Fruit fly (Drosophila melanogaster) whole organism, pupa: Measurements from ENCODE around the gene Mondo.
A peak's percentile ranks its signal among the peaks of the same experiment; 100 is the strongest.

Experiments used
- CG10348 ChIP-seq: fragments of 200-800 bp; sonication (Bioruptor generic); IDR thresholded peaks from 2 replicates; pipeline ENCODE4 v1.3.6; 2022; ENCODE audit warnings: missing biosample characterization, missing genetic modification characterization
- CG12605 ChIP-seq: fragments of 200-800 bp; sonication (Bioruptor generic); IDR thresholded peaks from 2 replicates; pipeline ENCODE4 v1.3.6; 2022; ENCODE audit warnings: missing biosample characterization, missing genetic modification characterization
- CG13204 ChIP-seq: fragments of 200-800 bp; sonication (Bioruptor generic); optimal IDR thresholded peaks from 2 replicates; lab custom pipeline; 2018; ENCODE audit warnings: missing biosample characterization, mild to moderate bottlenecking, missing genetic modification characterization, moderate library complexity
- CG14655 ChIP-seq: fragments of 200-800 bp; sonication (Bioruptor generic); optimal IDR thresholded peaks from 3 replicates; lab custom pipeline; 2017; ENCODE audit warnings: mild to moderate bottlenecking, missing biosample characterization, missing genetic modification reagents, missing genetic modification characterization
- CG15710 ChIP-seq: fragments of 200-800 bp; sonication (Bioruptor generic); optimal IDR thresholded peaks from 2 replicates; lab custom pipeline; 2018; ENCODE audit warnings: missing biosample characterization, mild to moderate bottlenecking, missing genetic modification characterization, moderate library complexity
- CG17806 ChIP-seq: fragments of 200-800 bp; sonication (Bioruptor generic); optimal IDR thresholded peaks from 2 replicates; lab custom pipeline; 2018; ENCODE audit warnings: missing biosample characterization, mild to moderate bottlenecking, missing genetic modification characterization, moderate library complexity
- CG32121 ChIP-seq: fragments of 200-800 bp; sonication (Bioruptor generic); IDR thresholded peaks from 2 replicates; pipeline ENCODE4 v1.3.6; 2022; ENCODE audit warnings: missing biosample characterization, missing genetic modification characterization
- CG34367 ChIP-seq: fragments of 200-800 bp; sonication (Bioruptor generic); optimal IDR thresholded peaks from 2 replicates; lab custom pipeline; 2018; ENCODE audit warnings: missing biosample characterization, mild to moderate bottlenecking, missing genetic modification characterization
- CG4496 ChIP-seq: fragments of 200-800 bp; sonication (Bioruptor generic); IDR thresholded peaks from 3 replicates; pipeline ENCODE4 v1.3.6; 2022; ENCODE audit warnings: missing biosample characterization, missing genetic modification characterization
- CG8159 ChIP-seq: fragments of 200-800 bp; sonication (Bioruptor generic); optimal IDR thresholded peaks from 3 replicates; lab custom pipeline; 2018; ENCODE audit warnings: missing biosample characterization, mild to moderate bottlenecking, missing genetic modification characterization, moderate library complexity
- CG8301 ChIP-seq: fragments of 200-800 bp; sonication (Bioruptor generic); optimal IDR thresholded peaks from 2 replicates; lab custom pipeline; 2018; ENCODE audit warnings: missing biosample characterization, mild to moderate bottlenecking, missing genetic modification characterization
- CG9948 ChIP-seq: fragments of 200-800 bp; sonication (Bioruptor generic); optimal IDR thresholded peaks from 2 replicates; lab custom pipeline; 2018; ENCODE audit warnings: missing biosample characterization, mild to moderate bottlenecking, missing genetic modification characterization, moderate library complexity
- D1 ChIP-seq: fragments of 200-800 bp; sonication (Bioruptor generic); optimal IDR thresholded peaks from 2 replicates; lab custom pipeline; 2018; ENCODE audit warnings: missing biosample characterization, mild to moderate bottlenecking, missing genetic modification characterization, moderate library complexity
- EcR ChIP-seq: fragments of 200-800 bp; sonication (Bioruptor generic); optimal IDR thresholded peaks from 3 replicates; lab custom pipeline; 2019; ENCODE audit warnings: missing biosample characterization, missing genetic modification characterization, mild to moderate bottlenecking, moderate library complexity, missing genetic modification reagents
- Ets98B ChIP-seq: fragments of 200-800 bp; sonication (Bioruptor generic); IDR thresholded peaks from 2 replicates; pipeline ENCODE4 v1.3.6; 2022; ENCODE audit warnings: missing biosample characterization, missing genetic modification characterization
- Pif1A ChIP-seq: fragments of 200-800 bp; sonication (Bioruptor generic); optimal IDR thresholded peaks from 3 replicates; lab custom pipeline; 2016; ENCODE audit warnings: missing biosample characterization, missing genetic modification characterization
- Snoo ChIP-seq: fragments of 200-800 bp; sonication (Bioruptor generic); optimal IDR thresholded peaks from 3 replicates; lab custom pipeline; 2017; ENCODE audit warnings: missing biosample characterization, mild to moderate bottlenecking, missing genetic modification characterization, inconsistent platforms
- fd96Ca ChIP-seq: fragments of 200-800 bp; sonication (Bioruptor generic); IDR thresholded peaks from 3 replicates; pipeline ENCODE4 v1.3.6; 2022; ENCODE audit warnings: missing biosample characterization, missing genetic modification characterization
- gl ChIP-seq: fragments of 200-800 bp; sonication (Bioruptor generic); optimal IDR thresholded peaks from 2 replicates; lab custom pipeline; 2018; ENCODE audit warnings: missing biosample characterization, mild to moderate bottlenecking, missing genetic modification characterization
- rn ChIP-seq: fragments of 200-800 bp; sonication (Bioruptor generic); IDR thresholded peaks from 2 replicates; pipeline ENCODE4 v1.3.6; 2022; ENCODE audit warnings: missing biosample characterization, missing genetic modification characterization

The Mondo gene

DNA sequence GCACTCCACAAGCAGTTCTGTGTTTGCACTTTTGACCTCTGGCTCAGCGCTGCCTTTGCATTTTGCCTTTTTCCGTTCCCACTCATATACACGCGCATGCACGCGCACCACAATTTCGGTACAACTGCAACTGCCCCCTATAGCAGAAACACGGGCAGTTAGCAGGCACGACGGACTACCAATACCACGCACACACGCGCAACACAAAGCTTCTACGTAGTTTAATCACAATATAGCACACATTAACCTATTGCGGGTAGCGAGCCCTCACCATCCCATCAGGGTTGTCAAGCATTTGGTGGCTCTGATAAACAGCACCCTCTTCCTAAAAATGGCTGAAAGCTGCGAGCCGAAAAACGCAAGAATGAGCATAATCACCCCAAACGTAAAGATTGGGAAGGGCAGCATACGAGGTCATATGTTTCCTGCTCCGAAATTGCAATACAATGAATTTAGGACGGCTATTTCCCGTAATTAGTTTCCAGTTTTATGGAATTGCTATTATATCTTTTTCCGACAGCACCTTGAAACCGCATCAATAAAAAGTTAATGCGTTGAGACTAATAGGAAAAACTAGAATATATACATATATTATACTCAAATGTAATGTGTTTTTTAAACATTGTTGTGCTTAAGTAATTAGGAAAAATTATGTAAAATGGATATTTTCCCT, at the start of gene Mondo:
Gene Mondo (minus strand): TSS at position 297 of the 673 bp plus-strand sequence.
- TF ChIP-seq fd96Ca (GFP tag; lab: Robert Waterston, UW) (no peak; the same call in 1 of the 3 replicates), rn (GFP tag; lab: Robert Waterston, UW) (no peak), Pif1A (GFP tag; lab: Kevin White, UChicago) (peak; percentile 10), CG14655 (GFP tag; lab: Kevin White, UChicago) (peak; percentile 33), CG32121 (GFP tag; lab: Robert Waterston, UW) (peak; percentile 36; the same call in 1 of the 2 replicates), CG17806 (peak; percentile 36), Snoo (tag; lab: Kevin White, UChicago) (peak; percentile 3), CG4496 (GFP tag; lab: Robert Waterston, UW) (peak; percentile 38; the same call in 1 of the 3 replicates)

DNA sequence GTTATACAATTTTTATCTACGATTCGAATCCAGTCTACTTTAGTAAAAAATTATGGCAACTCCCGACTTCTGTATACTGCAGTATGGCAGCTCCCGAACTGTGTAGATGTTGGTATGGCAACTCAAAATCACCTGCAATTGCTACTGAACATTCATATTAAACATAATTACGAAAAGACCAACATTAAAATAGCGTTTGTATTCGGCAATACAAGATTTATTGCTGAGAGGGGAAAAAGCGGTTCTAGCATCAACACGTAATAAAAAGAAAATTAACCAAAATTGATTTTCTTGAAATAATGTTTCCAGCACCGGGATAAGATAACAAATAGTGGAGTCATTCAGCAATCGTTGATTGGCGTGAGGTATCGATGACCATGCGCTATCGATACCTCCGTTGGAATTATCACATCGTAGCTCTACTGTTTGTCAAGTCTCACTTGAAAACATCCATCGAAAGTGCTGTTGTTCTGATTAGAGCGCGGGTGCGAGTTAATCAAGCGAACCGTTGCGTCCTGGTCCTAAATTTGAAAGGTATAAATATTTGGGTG, 34.4 kb upstream of the Mondo start, which contains the start of gene Tsp39D:
Gene Tsp39D (plus strand): TSS at position 405 of the 551 bp plus-strand sequence.
- TF ChIP-seq gl (tag; lab: Kevin White, UChicago) (no peak), Snoo (tag; lab: Kevin White, UChicago) (no peak), CG14655 (GFP tag; lab: Kevin White, UChicago) (no peak), Pif1A (GFP tag; lab: Kevin White, UChicago) (no peak), CG4496 (GFP tag; lab: Robert Waterston, UW) (no peak), CG8159 (tag; lab: Kevin White, UChicago) (no peak), fd96Ca (GFP tag; lab: Robert Waterston, UW) (no peak)

DNA sequence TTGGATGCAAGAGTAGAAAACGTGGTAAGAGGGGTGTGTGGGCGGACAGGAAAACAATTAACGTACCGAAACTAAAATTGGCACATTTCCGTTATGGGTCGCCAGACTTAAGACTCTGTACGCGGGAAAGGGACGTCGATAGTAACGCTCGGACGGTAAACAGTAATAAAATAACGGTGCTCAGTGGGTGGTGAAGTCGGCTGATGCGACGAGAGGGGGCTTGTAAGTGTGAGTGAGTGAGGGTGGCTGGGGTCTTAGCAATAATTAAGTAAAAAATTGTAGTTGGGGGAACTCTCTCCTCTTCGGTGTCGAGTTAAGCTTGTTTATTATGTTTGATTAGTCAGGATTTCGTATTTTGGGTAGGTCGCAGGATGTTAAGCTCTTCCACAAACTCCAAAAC, 31.9 kb upstream of the Mondo start:
- no peak for TF ChIP-seq CG34367 (tag; lab: Kevin White, UChicago)
- no peak for TF ChIP-seq rn (GFP tag; lab: Robert Waterston, UW)
- TF ChIP-seq Snoo (tag; lab: Kevin White, UChicago) = no peak
- TF ChIP-seq CG17806 = no peak

DNA sequence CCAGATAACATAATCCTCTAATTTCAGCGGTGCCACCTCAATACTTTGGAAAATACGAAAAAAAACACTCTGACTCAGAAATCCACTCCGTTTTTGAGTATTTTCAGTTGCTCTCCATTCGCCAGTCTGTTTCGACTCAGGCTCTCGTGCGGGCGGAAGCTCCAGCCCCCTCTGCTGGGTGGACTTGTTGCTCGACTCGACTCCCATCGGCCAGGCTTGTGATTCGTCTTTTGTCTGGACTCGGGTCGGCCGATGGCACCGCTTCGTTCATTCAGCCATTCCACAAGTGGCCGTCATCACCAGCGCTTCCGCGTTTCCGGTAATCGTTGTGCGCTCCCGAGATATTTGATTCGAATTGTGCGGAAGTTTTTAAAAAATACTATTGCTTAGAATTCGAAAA, 21.7 kb upstream of the Mondo start, which contains the start of gene dimm:
Gene dimm (plus strand): TSS at position 255 of the 400 bp plus-strand sequence.
- no peak for TF ChIP-seq CG13204
- no peak for TF ChIP-seq EcR
- TF ChIP-seq fd96Ca (GFP tag; lab: Robert Waterston, UW) = no peak
- no peak for TF ChIP-seq Snoo (tag; lab: Kevin White, UChicago)
- TF ChIP-seq Ets98B (GFP tag; lab: Robert Waterston, UW) = no peak
- TF ChIP-seq CG32121 (GFP tag; lab: Robert Waterston, UW) = no peak
- TF ChIP-seq CG10348 (GFP tag; lab: Robert Waterston, UW) = no peak
- no peak for TF ChIP-seq CG8159 (tag; lab: Kevin White, UChicago)
- TF ChIP-seq CG15710 (tag; lab: Kevin White, UChicago) = no peak
- TF ChIP-seq CG14655 (GFP tag; lab: Kevin White, UChicago) = no peak
- no peak for TF ChIP-seq CG34367 (tag; lab: Kevin White, UChicago)
- no peak for TF ChIP-seq CG9948 (tag; lab: Kevin White, UChicago)
- no peak for TF ChIP-seq rn (GFP tag; lab: Robert Waterston, UW)
- TF ChIP-seq CG17806 = no peak
- no peak for TF ChIP-seq CG12605 (GFP tag; lab: Robert Waterston, UW)
- no peak for TF ChIP-seq D1

DNA sequence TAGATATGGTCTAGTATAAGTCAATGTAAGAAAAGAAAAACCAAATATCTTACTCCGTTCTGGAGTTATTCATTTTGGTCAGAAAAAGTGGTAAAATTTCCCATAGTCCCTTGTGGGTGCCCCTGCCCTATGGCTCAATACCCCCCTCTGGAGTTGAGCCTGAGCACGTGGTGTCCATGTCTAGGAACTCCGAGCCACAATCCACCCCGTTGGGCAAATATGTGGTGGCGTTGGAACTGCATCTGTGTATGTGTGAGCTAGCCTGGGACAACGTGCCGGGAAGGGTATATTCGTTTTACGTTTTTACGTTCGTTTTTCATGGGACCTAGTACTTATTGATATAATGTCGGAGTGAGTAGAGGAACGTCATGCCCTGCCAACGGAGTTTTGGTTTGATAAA, 21.0 kb upstream of the Mondo start:
- no peak for TF ChIP-seq CG17806
- TF ChIP-seq CG8159 (tag; lab: Kevin White, UChicago) = no peak

DNA sequence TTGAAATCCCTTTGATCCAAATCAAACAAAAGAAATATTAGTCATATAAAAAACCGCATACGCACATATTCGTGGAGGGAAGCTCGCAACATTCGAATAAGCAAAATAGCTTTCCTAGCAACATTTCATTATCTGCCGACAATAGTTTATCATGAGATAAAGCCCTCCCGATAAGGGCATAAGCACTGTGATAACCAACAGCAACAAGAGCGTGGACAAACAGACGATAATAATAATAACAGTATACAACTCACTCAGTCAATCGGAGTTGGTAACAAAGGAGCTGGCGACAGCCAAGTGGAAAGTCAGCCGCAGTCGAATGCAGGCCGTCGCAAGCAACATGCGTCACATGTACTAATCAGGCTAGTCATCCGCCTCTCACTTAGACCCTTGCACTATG, 19.5 kb upstream of the Mondo start:
- TF ChIP-seq CG4496 (GFP tag; lab: Robert Waterston, UW) = no peak
- TF ChIP-seq CG15710 (tag; lab: Kevin White, UChicago) = no peak
- no peak for TF ChIP-seq Pif1A (GFP tag; lab: Kevin White, UChicago)
- no peak for TF ChIP-seq Ets98B (GFP tag; lab: Robert Waterston, UW)

DNA sequence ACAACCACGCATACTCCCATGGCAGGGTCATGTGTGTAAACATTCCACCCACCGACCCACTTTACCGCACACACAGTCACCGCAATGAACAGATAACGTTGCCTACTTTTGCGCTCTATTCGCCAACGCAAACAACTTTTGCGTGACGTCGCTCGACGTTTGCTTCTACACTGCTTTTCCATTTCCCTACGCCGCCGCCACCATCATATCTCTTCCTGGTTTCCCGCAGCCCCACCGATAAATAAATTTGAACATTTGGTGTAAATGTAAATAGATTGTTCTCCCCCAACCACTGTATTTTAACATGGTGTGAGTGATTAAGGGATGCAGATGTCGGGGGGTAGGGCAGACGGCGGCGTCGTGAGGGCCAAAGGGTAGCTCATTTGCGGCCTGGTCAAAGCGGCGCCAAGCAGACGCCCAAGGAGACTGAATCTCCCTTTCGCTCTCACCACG, 14.6 kb upstream of the Mondo start:
- TF ChIP-seq CG12605 (GFP tag; lab: Robert Waterston, UW) (no peak), Snoo (tag; lab: Kevin White, UChicago) (no peak), CG34367 (tag; lab: Kevin White, UChicago) (no peak), Pif1A (GFP tag; lab: Kevin White, UChicago) (no peak), CG8159 (tag; lab: Kevin White, UChicago) (no peak), rn (GFP tag; lab: Robert Waterston, UW) (no peak), CG8301 (tag; lab: Kevin White, UChicago) (no peak)
